Fruit fly (Drosophila melanogaster) whole organism, pupa: ENCODE results near the gene CG42841.

Experiments
- CG10348 ChIP-seq: fragments of 200-800 bp; sonication (Bioruptor generic); IDR thresholded peaks from 2 replicates; pipeline ENCODE4 v1.3.6; 2022; ENCODE audit warnings: missing biosample characterization, missing genetic modification characterization
- CG12605 ChIP-seq: fragments of 200-800 bp; sonication (Bioruptor generic); IDR thresholded peaks from 2 replicates; pipeline ENCODE4 v1.3.6; 2022; ENCODE audit warnings: missing biosample characterization, missing genetic modification characterization
- CG13204 ChIP-seq: fragments of 200-800 bp; sonication (Bioruptor generic); optimal IDR thresholded peaks from 2 replicates; lab custom pipeline; 2018; ENCODE audit warnings: missing biosample characterization, mild to moderate bottlenecking, missing genetic modification characterization, moderate library complexity
- CG14655 ChIP-seq: fragments of 200-800 bp; sonication (Bioruptor generic); optimal IDR thresholded peaks from 3 replicates; lab custom pipeline; 2017; ENCODE audit warnings: mild to moderate bottlenecking, missing biosample characterization, missing genetic modification reagents, missing genetic modification characterization
- CG15710 ChIP-seq: fragments of 200-800 bp; sonication (Bioruptor generic); optimal IDR thresholded peaks from 2 replicates; lab custom pipeline; 2018; ENCODE audit warnings: missing biosample characterization, mild to moderate bottlenecking, missing genetic modification characterization, moderate library complexity
- CG17806 ChIP-seq: fragments of 200-800 bp; sonication (Bioruptor generic); optimal IDR thresholded peaks from 2 replicates; lab custom pipeline; 2018; ENCODE audit warnings: missing biosample characterization, mild to moderate bottlenecking, missing genetic modification characterization, moderate library complexity
- CG32121 ChIP-seq: fragments of 200-800 bp; sonication (Bioruptor generic); IDR thresholded peaks from 2 replicates; pipeline ENCODE4 v1.3.6; 2022; ENCODE audit warnings: missing biosample characterization, missing genetic modification characterization
- CG34367 ChIP-seq: fragments of 200-800 bp; sonication (Bioruptor generic); optimal IDR thresholded peaks from 2 replicates; lab custom pipeline; 2018; ENCODE audit warnings: missing biosample characterization, mild to moderate bottlenecking, missing genetic modification characterization
- CG4496 ChIP-seq: fragments of 200-800 bp; sonication (Bioruptor generic); IDR thresholded peaks from 3 replicates; pipeline ENCODE4 v1.3.6; 2022; ENCODE audit warnings: missing biosample characterization, missing genetic modification characterization
- CG8159 ChIP-seq: fragments of 200-800 bp; sonication (Bioruptor generic); optimal IDR thresholded peaks from 3 replicates; lab custom pipeline; 2018; ENCODE audit warnings: missing biosample characterization, mild to moderate bottlenecking, missing genetic modification characterization, moderate library complexity
- CG9948 ChIP-seq: fragments of 200-800 bp; sonication (Bioruptor generic); optimal IDR thresholded peaks from 2 replicates; lab custom pipeline; 2018; ENCODE audit warnings: missing biosample characterization, mild to moderate bottlenecking, missing genetic modification characterization, moderate library complexity
- D1 ChIP-seq: fragments of 200-800 bp; sonication (Bioruptor generic); optimal IDR thresholded peaks from 2 replicates; lab custom pipeline; 2018; ENCODE audit warnings: missing biosample characterization, mild to moderate bottlenecking, missing genetic modification characterization, moderate library complexity
- EcR ChIP-seq: fragments of 200-800 bp; sonication (Bioruptor generic); optimal IDR thresholded peaks from 3 replicates; lab custom pipeline; 2019; ENCODE audit warnings: missing biosample characterization, missing genetic modification characterization, mild to moderate bottlenecking, moderate library complexity, missing genetic modification reagents
- Ets98B ChIP-seq: fragments of 200-800 bp; sonication (Bioruptor generic); IDR thresholded peaks from 2 replicates; pipeline ENCODE4 v1.3.6; 2022; ENCODE audit warnings: missing biosample characterization, missing genetic modification characterization
- Pif1A ChIP-seq: fragments of 200-800 bp; sonication (Bioruptor generic); optimal IDR thresholded peaks from 3 replicates; lab custom pipeline; 2016; ENCODE audit warnings: missing biosample characterization, missing genetic modification characterization
- Pif1B ChIP-seq: fragments of 200-800 bp; sonication (Bioruptor generic); optimal IDR thresholded peaks from 3 replicates; lab custom pipeline; 2016; ENCODE audit warnings: missing biosample characterization, missing genetic modification characterization
- Snoo ChIP-seq: fragments of 200-800 bp; sonication (Bioruptor generic); optimal IDR thresholded peaks from 3 replicates; lab custom pipeline; 2017; ENCODE audit warnings: missing biosample characterization, mild to moderate bottlenecking, missing genetic modification characterization, inconsistent platforms
- fd96Ca ChIP-seq: fragments of 200-800 bp; sonication (Bioruptor generic); IDR thresholded peaks from 3 replicates; pipeline ENCODE4 v1.3.6; 2022; ENCODE audit warnings: missing biosample characterization, missing genetic modification characterization
- gl ChIP-seq: fragments of 200-800 bp; sonication (Bioruptor generic); optimal IDR thresholded peaks from 2 replicates; lab custom pipeline; 2018; ENCODE audit warnings: missing biosample characterization, mild to moderate bottlenecking, missing genetic modification characterization
- rn ChIP-seq: fragments of 200-800 bp; sonication (Bioruptor generic); IDR thresholded peaks from 2 replicates; pipeline ENCODE4 v1.3.6; 2022; ENCODE audit warnings: missing biosample characterization, missing genetic modification characterization

The CG42841 gene

DNA sequence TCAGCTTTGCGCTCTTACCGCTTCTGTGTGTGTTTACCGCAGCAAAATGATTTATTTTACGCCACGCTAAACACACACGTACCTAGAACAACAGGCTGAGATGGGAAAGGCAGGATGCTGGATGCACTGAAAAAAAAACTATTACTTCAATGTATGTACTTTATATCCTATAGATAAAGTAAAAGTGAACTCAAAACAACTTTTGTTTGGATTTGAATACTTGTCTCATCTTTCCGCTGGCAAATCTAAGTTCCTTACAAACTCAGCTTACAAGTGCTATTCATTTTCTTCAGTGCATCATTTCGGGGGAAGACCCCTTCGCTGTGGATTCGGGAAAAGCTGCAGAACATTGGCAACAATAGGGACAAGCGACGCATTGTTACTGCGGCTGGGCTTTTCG is 28.7 kb downstream of the CG42841 start:
- TF ChIP-seq CG9948 (peak; percentile 34), CG12605 (GFP tag; lab: Robert Waterston, UW) (no peak), Pif1A (GFP tag; lab: Kevin White, UChicago) (peak; percentile 33), CG8159 (tag; lab: Kevin White, UChicago) (peak; percentile 7)

DNA sequence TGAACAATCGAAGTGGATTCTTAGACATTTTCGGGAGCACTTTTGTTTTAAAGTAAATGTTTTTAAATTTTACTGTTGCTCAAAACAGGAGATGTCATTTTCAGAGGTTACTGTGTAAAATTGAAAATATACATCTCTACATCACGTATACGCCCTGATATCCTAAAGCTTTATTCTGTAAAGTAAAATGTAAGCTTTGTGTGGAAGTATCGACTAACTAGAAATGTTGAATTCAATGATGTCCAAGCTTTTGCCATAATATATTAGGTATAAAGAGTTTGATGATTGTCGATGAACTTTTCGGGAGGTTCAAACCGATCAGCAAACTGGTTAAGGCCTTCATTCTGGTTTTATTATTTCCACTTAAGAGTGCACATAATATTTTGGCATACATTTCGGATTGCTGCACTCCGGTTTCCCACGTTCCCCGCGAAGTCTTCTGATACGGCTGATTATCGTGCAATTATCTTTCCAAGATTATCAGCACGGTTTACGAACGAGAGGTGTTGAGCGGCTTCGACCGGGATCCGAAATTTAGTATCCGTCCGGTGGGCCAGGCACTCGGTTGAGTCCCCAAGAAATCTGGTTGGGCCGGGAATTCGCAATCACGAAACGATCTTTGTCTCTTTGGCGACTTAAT is 34.2 kb downstream of the CG42841 start, which contains the start of the genes CG11815 and acs:
Gene CG11815 (minus strand): TSS at position 98 of the 640 bp plus-strand sequence.
Gene acs (plus strand): TSS at position 536 of the 640 bp plus-strand sequence.
- TF ChIP-seq Ets98B (GFP tag; lab: Robert Waterston, UW): no peak
- TF ChIP-seq CG4496 (GFP tag; lab: Robert Waterston, UW): peak; percentile 44; the same call in 1 of the 3 replicates
- peak; percentile 82 for TF ChIP-seq EcR (GFP tag; lab: Kevin White, UChicago)

DNA sequence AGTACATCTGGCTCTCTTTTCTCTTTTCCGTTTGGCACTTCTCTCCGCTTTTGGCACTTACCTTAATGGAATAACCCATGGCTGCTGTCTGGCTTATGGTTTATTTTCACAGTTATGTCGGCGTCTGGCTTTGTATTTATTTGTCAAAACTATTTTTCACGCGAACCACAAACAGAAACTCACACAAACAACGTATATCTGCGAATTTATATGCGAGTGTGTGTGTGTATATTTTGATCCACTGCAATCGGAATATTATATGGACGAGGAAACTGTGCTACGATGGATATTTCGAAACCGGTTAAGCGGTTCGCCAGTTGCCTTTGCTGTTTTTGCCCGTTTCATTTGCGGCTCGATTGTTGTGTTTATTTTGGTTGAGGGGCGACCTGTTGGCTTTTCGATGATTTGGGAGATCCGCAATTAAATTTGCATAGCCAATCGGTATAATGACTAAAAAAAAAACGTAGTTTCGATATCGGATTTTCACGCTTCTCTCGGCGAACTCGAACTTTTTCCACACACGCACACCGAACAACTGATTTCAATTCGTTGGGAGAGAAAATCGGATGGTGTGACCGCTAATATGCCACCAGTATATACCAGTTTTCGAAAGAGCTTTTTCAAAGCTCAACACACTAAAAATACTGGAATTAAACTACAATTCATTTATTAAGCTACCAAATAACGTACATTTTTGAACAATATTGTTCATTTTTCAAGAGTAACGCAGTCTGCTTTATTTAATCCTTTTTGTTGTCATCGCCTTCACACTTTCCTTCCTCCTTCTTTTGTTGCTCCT is 35.7 kb downstream of the CG42841 start, which contains the start of gene CG1927:
Gene CG1927 (minus strand): TSS at position 541 of the 799 bp plus-strand sequence.
- TF ChIP-seq CG34367 (tag; lab: Kevin White, UChicago): no peak
- peak; percentile 9; the same call in 1 of the 2 replicates for TF ChIP-seq Ets98B (GFP tag; lab: Robert Waterston, UW)
- 0 out of 3 replicates have a peak, but pooled peaks have one; percentile 26 for TF ChIP-seq CG4496 (GFP tag; lab: Robert Waterston, UW)
- TF ChIP-seq, all 21 proteins: peak for 2

DNA sequence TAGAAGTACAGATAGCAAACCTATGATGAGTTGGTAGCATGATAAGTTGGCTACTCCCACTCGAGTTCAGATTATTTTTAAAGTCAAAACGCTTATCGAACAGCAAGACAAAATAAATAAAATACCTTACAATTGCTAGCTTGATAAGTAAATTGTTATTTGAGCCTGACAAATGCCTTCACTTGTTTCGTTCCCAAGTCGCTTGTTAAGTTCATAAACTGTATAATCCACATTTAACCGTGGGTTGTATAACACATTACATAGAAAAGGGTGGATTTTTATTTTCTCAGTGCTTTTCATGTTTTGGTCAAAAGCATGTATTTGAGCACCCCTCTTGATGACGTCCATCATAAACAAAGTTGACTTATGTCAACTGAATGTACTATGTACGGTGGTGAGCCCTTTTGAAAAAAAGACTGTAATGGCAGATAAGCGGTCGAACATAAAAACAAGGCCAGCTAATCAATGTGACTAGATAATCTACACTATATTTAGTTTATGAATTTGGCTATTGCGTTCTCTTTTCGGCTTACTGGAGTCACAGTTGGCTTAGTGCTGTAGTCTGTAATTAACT is 36.6 kb downstream of the CG42841 start:
- no peak for TF ChIP-seq CG10348
- TF ChIP-seq rn: no peak
- TF ChIP-seq Ets98B (GFP tag; lab: Robert Waterston, UW): no peak
- TF ChIP-seq Pif1A (GFP tag; lab: Kevin White, UChicago): no peak
- TF ChIP-seq CG13204 (GFP tag; lab: Kevin White, UChicago): no peak
- TF ChIP-seq CG4496 (GFP tag; lab: Robert Waterston, UW): no peak
- TF ChIP-seq CG32121 (GFP tag; lab: Robert Waterston, UW): no peak
- no peak for TF ChIP-seq CG14655 (GFP tag; lab: Kevin White, UChicago)
- TF ChIP-seq Pif1B (GFP tag; lab: Kevin White, UChicago): no peak
- no peak for TF ChIP-seq gl (tag; lab: Kevin White, UChicago)
- no peak for TF ChIP-seq CG34367 (tag; lab: Kevin White, UChicago)
- no peak for TF ChIP-seq CG15710 (tag; lab: Kevin White, UChicago)
- no peak for TF ChIP-seq CG9948
- TF ChIP-seq D1 (tag; lab: Kevin White, UChicago): no peak
- no peak for TF ChIP-seq CG8159 (tag; lab: Kevin White, UChicago)
- no peak for TF ChIP-seq EcR (GFP tag; lab: Kevin White, UChicago)
- TF ChIP-seq Snoo (tag; lab: Kevin White, UChicago): no peak

DNA sequence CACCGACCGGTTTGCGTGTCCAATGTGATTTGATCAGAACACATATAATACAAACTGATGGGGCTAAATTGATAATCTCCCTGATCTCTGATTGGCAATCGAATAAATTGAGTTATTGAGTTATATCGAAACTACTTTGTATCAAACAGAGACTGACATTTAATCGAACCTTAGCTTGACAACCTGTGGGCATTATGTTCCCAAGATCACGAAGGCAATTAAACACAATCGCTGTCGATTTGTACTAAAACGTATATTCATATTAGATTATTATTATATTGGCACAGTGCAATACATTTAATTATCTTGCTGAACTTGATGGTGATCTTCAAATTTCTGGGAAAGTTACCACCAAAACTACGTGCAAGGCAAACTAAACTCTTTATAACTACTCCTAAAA is 37.0 kb downstream of the CG42841 start:
- TF ChIP-seq rn (no peak), Pif1A (GFP tag; lab: Kevin White, UChicago) (no peak), CG12605 (GFP tag; lab: Robert Waterston, UW) (no peak)

DNA sequence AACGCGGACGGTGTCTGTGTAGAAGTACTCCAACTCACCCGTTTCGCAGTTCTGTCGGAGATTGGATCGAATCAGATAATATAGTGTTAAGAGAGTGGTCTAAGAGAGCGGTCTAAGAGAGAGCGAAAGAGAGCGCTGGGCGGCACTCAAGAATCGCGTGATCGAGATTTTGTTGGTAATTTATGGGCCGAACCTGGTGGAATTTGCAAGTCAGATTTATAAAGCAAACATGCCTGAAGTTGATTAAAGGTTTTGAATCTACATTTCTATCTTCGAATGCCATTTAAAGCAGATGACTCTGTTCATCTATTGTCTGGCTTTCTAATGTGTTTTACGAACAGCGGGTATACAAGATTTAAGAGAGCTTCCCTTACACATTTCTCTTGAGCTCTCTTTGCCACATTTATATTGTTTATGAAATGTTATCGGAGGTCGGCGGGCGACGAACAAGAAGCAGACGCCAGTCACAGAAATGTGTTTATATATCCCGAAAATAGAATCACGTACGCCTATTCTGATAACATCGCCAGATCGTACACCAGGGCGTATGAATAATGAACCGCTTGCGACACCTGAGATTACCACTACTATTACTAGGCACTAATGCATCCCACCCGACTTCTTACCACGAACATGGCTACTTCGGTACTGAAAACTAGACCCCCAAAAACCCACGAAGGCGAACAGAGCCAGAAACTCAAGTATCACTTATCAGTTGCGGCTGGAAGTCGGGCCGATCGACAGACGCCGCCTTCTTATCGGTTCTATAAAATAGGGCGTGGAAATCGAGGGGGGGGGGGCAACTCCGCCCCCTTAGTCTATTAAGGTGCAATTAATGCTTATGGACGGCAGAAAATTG is 37.8 kb downstream of the CG42841 start:
- TF ChIP-seq rn (no peak), fd96Ca (GFP tag; lab: Robert Waterston, UW) (no peak), CG12605 (GFP tag; lab: Robert Waterston, UW) (no peak), gl (tag; lab: Kevin White, UChicago) (no peak), CG9948 (no peak), Pif1B (GFP tag; lab: Kevin White, UChicago) (no peak), CG34367 (tag; lab: Kevin White, UChicago) (no peak), CG15710 (tag; lab: Kevin White, UChicago) (no peak), CG32121 (GFP tag; lab: Robert Waterston, UW) (no peak), CG17806 (no peak), CG14655 (GFP tag; lab: Kevin White, UChicago) (no peak), D1 (tag; lab: Kevin White, UChicago) (no peak), Ets98B (GFP tag; lab: Robert Waterston, UW) (no peak)
